Worm (Caenorhabditis elegans): Measurements from ENCODE around the gene fipr-7.

DNA sequence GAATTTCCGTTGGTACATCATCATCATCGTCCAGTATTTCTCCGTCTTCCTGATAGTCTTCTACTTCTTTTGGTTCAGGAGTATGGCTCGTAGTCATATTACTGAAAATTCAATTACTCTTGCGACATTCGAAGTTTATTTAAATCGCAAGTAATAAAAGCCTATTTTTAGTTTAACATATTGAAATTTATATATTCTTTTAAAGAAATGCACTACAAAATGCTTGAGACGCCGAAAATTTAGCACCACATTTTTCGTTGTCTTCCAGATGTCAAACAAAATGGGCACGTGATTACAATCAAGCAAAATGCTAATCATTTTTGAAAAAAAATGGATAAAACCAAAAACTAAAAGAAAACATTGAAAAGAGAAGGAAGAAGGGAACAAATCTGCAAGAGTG lies 17.6 kb upstream of the fipr-7 start, which contains the start of gene zhit-3:
- TF ChIP-seq ces-1 (GFP tag; optimal IDR thresholded peaks at IDR 0.05) (no peak), unc-62 (GFP tag; optimal IDR thresholded peaks at IDR 0.05) (no peak), lin-32 (GFP tag; optimal IDR thresholded peaks at IDR 0.05) (no peak), drap-1 (GFP tag; optimal IDR thresholded peaks at IDR 0.05) (no peak), bed-3 (GFP tag; optimal IDR thresholded peaks at IDR 0.05) (no peak), snpc-4 (tag; optimal IDR thresholded peaks at IDR 0.05) (no peak), cnd-1 (tag; optimal IDR thresholded peaks at IDR 0.05) (no peak), elt-1 (tag; optimal IDR thresholded peaks at IDR 0.05; ENCODE audit: borderline replicate concordance, insufficient read depth) (no peak), blmp-1 (tag; optimal IDR thresholded peaks at IDR 0.05) (no peak), nhr-76 (tag; optimal IDR thresholded peaks at IDR 0.05) (no peak), pha-4 (tag; optimal IDR thresholded peaks at IDR 0.05) (no peak)
